Worm (Caenorhabditis elegans) whole organism, L4/young adult: ENCODE data around the gene K09C4.9.

ENCODE experiments used
- W03F9.2 ChIP-seq: fragments of 150-350 bp; optimal IDR thresholded peaks from 2 replicates; lab custom pipeline; 2014; ENCODE audit warnings: missing biosample characterization, missing genetic modification characterization
- dao-5 ChIP-seq: sonication (generic microtip); optimal IDR thresholded peaks from 2 replicates; lab custom pipeline; 2016; ENCODE audit warnings: missing genotype, missing genetic modification characterization, moderate library complexity, missing compliant biosample characterization
- him-1 ChIP-seq: sonication (generic microtip); optimal IDR thresholded peaks from 2 replicates; lab custom pipeline; 2016; ENCODE audit warnings: missing genotype, missing genetic modification reagents, missing genetic modification characterization, missing compliant biosample characterization

DNA sequence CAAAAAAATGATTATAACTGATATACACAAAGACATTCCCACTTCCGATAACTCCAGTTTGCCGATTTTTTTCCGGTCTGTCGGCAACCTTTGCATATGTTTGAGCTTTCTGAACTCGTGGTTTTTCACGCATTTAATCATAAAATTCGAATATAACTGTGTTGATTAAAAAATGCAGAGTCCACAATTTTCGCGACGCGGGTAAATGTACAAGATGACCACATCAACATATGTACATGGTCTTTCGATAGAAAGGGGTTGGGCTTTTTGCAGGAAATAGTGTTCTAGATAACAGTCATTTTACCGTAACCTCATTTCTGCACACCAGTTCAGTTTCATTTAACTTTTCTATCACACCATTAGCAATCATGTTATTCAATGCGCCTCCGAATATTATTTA is 10.7 kb upstream of the K09C4.9 start, which contains the start of gene K09C4.5:
- no peak for TF ChIP-seq W03F9.2 (tag; lab: Kevin White, UChicago)
- no peak for TF ChIP-seq him-1 (tag; lab: Kevin White, UChicago)
- no peak for TF ChIP-seq dao-5 (tag; lab: Kevin White, UChicago)
